Worm (Caenorhabditis elegans): Measurements from ENCODE around the gene msp-33.
"Not testable (repeated sequence)": the region's sequence is repeated elsewhere in the genome, so short reads cannot be mapped to it uniquely, and the experiment has no call there.

Gene msp-33

ce11 chrII:4904277-4904676 is 11.8 kb upstream of the msp-33 start (continued):
- peak; percentile 9 for TF ChIP-seq ces-1 (GFP tag; optimal IDR thresholded peaks at IDR 0.05)
- no peak for TF ChIP-seq egl-43 (GFP tag; IDR thresholded peaks at IDR 0.05)
- peak; percentile 66; the same call in 1 of the 2 replicates for TF ChIP-seq ceh-20 (GFP tag; IDR thresholded peaks at IDR 0.05)
- TF ChIP-seq set-16 (GFP tag; IDR thresholded peaks at IDR 0.05): 0 out of 2 replicates have a peak, but pooled peaks have one; percentile 11
- TF ChIP-seq nhr-77 (tag; optimal IDR thresholded peaks at IDR 0.05): peak; percentile 77
- TF ChIP-seq mxl-3 (GFP tag; optimal IDR thresholded peaks at IDR 0.05): peak; percentile 80
- 0 out of 2 replicates have a peak, but pooled peaks have one; percentile 42 for TF ChIP-seq madf-9 (GFP tag; conservative IDR thresholded peaks at IDR 0.05)
- TF ChIP-seq duxl-1 (tag; optimal IDR thresholded peaks at IDR 0.05; ENCODE audit: poor library complexity): no peak
- peak; percentile 75 for TF ChIP-seq dve-1 (tag; optimal IDR thresholded peaks at IDR 0.05; ENCODE audit: insufficient read depth)
- TF ChIP-seq dmd-6 (GFP tag; IDR thresholded peaks at IDR 0.05): peak; percentile 66
- peak; percentile 40 for TF ChIP-seq F37D6.2 (tag; optimal IDR thresholded peaks at IDR 0.05)
- TF ChIP-seq fkh-10 (GFP tag; optimal IDR thresholded peaks at IDR 0.05): peak; percentile 33
- peak; percentile 11 for TF ChIP-seq nhr-102 (tag; optimal IDR thresholded peaks at IDR 0.05)
- 0 out of 2 replicates have a peak, but pooled peaks have one; percentile 37 for TF ChIP-seq php-3 (GFP tag; IDR thresholded peaks at IDR 0.05)
- TF ChIP-seq mdl-1 (tag; optimal IDR thresholded peaks at IDR 0.05): peak; percentile 37 to 86
- peak in 1 of 2 experiments; percentile 98 for TF ChIP-seq unc-62 (GFP tag; optimal IDR thresholded peaks at IDR 0.05 in 1 of 2)
- no peak for TF ChIP-seq unc-62 (tag; optimal IDR thresholded peaks at IDR 0.05)
- peak; percentile 78 for TF ChIP-seq mep-1 (tag; optimal IDR thresholded peaks at IDR 0.05)
- no peak for TF ChIP-seq tag-97 (GFP tag; IDR thresholded peaks at IDR 0.05)
- peak; percentile 7 for TF ChIP-seq snpc-4 (tag; optimal IDR thresholded peaks at IDR 0.05)
- peak; percentile 73 for TF ChIP-seq nhr-28 (tag; optimal IDR thresholded peaks at IDR 0.05)
- TF ChIP-seq nhr-6 (tag; optimal IDR thresholded peaks at IDR 0.05): peak; percentile 41
- peak; percentile 64 for TF ChIP-seq rbr-2 (tag; optimal IDR thresholded peaks at IDR 0.05)
- peak; percentile 45; the same call in 1 of the 2 replicates for TF ChIP-seq tra-1 (GFP tag; IDR thresholded peaks at IDR 0.05)
- peak in 1 of 2 experiments; percentile 67 for TF ChIP-seq hif-1 (tag; optimal IDR thresholded peaks at IDR 0.05)
- TF ChIP-seq pha-4 (GFP tag; IDR thresholded peaks at IDR 0.05): peak; percentile 37; the same call in 1 of the 2 replicates
- TF ChIP-seq pha-4 (tag; optimal IDR thresholded peaks at IDR 0.05): peak; percentile 23
- no peak for TF ChIP-seq ceh-32 (tag; optimal IDR thresholded peaks at IDR 0.05; ENCODE audit: poor library complexity)
- TF ChIP-seq nhr-11 (tag; optimal IDR thresholded peaks at IDR 0.05): peak; percentile 71
- no peak for TF ChIP-seq daf-12 (tag; optimal IDR thresholded peaks at IDR 0.05)
- no peak for TF ChIP-seq unc-39 (tag; optimal IDR thresholded peaks at IDR 0.05)
- peak; percentile 68; the same call in 1 of the 2 replicates for TF ChIP-seq arid-1 (GFP tag; conservative IDR thresholded peaks at IDR 0.05)
- TF ChIP-seq hlh-11 (tag; optimal IDR thresholded peaks at IDR 0.05): peak; percentile 83
- peak; percentile 58; the same call in 1 of the 2 replicates for TF ChIP-seq mdt-29 (GFP tag; IDR thresholded peaks at IDR 0.05)
- peak in 1 of 2 experiments; percentile 16 for TF ChIP-seq daf-16 (GFP tag; optimal IDR thresholded peaks at IDR 0.05)
- TF ChIP-seq daf-16 (tag; optimal IDR thresholded peaks at IDR 0.05): peak; percentile 64
- TF ChIP-seq lin-13 (GFP tag; optimal IDR thresholded peaks at IDR 0.05): peak; percentile 60

DNA sequence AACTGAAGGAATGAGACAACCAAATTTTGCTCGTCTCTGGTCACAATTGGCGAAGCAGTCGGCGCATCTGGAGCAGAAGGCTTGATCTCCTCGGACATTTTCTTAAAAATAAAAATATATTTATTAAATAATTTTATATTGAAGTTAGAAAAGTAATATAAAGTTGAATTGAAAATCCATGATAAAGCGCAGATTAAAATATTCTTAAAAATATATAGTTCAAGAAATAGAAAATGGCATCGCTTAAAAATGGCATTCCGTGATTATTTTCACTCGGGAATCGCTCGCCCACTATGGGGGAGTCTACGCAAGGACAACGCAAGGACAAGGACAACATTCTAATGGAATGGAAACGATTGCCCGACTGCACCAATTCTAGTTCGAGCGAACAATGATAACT is 11.2 kb upstream of the msp-33 start, which contains the start of gene sgt-1:
Gene sgt-1 (minus strand): TSS at position 101 of the 400 bp plus-strand sequence.
- not testable (repeated sequence) for TF ChIP-seq attf-4 (tag; optimal IDR thresholded peaks at IDR 0.05); tag-97 (GFP tag; IDR thresholded peaks at IDR 0.05); mxl-3 (GFP tag; optimal IDR thresholded peaks at IDR 0.05)

- TF ChIP-seq T20F7.1 (GFP tag; optimal IDR thresholded peaks at IDR 0.05): peak; percentile 66
- TF ChIP-seq lin-13 (GFP tag; optimal IDR thresholded peaks at IDR 0.05): peak; percentile 46
- TF ChIP-seq nhr-11 (tag; optimal IDR thresholded peaks at IDR 0.05): no peak
- TF ChIP-seq lsy-2 (tag; optimal IDR thresholded peaks at IDR 0.05): peak in 1 of 2 experiments; percentile 75
- TF ChIP-seq lin-38 (GFP tag; IDR thresholded peaks at IDR 0.05): peak; percentile 77
- no peak for TF ChIP-seq mdt-29 (GFP tag; IDR thresholded peaks at IDR 0.05)
- peak; percentile 43 for TF ChIP-seq hlh-30 (tag; optimal IDR thresholded peaks at IDR 0.05; ENCODE audit: insufficient read depth)
- TF ChIP-seq ZK337.2 (GFP tag; IDR thresholded peaks at IDR 0.05): no peak
- no peak for TF ChIP-seq madf-5 (GFP tag; IDR thresholded peaks at IDR 0.05)
- peak; percentile 5 for TF ChIP-seq hlh-11 (tag; optimal IDR thresholded peaks at IDR 0.05)
- no peak for TF ChIP-seq dmd-8 (GFP tag; IDR thresholded peaks at IDR 0.05)
- peak; percentile 54 for TF ChIP-seq dpl-1 (GFP tag; optimal IDR thresholded peaks at IDR 0.05)
- TF ChIP-seq ama-1 (optimal IDR thresholded peaks at IDR 0.05): peak; percentile 62
- no peak for TF ChIP-seq unc-39 (tag; optimal IDR thresholded peaks at IDR 0.05)
- no peak for TF ChIP-seq D1046.2 (GFP tag; IDR thresholded peaks at IDR 0.05)
- peak; percentile 70 for TF ChIP-seq mep-1 (tag; optimal IDR thresholded peaks at IDR 0.05)
- TF ChIP-seq F49E8.2 (tag; optimal IDR thresholded peaks at IDR 0.05; ENCODE audit: borderline replicate concordance): peak; percentile 0
These were observed 9.5 kb upstream of the msp-33 start, which contains the start of gene R05F9.9 for ce11 chrII:4902035-4902434. R05F9.9 (minus strand) TSS chrII:4902100.

Measured in whole organism, L4 larva.